Fruit fly (Drosophila melanogaster): ENCODE results near the gene CG2680.
A peak's percentile ranks its signal among the peaks of the same experiment; 100 is the strongest.

The CG2680 gene

DNA sequence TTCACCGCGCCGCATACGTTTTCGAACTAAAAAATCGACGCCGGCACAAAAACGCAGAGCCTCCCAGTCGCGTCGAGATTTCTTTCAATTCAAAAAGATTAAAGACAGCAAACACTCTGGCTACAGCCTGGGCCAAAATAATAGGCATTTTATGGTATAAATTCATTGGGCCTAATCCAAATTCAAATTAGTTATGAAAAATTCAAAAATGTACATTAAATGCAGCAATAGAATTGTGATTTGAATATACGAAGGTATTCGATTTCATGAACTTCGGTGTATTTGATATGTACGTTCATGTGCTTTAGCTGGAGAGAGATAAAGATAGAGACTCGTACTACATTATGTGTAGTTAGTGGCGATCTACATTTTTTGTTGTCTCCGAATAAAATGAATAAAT lies 36.8 kb upstream of the CG2680 start, which contains the start of gene Syx4 (continued):
- peak; percentile 74 for TF ChIP-seq Abd-B (GFP tag; optimal IDR thresholded peaks at IDR 0.05)
- peak; percentile 67 for TF ChIP-seq CG6254 (GFP tag; optimal IDR thresholded peaks at IDR 0.05)
- peak; percentile 59 for TF ChIP-seq CG17802 (tag; optimal IDR thresholded peaks at IDR 0.05)
- TF ChIP-seq pzg (GFP tag; optimal IDR thresholded peaks at IDR 0.05) = peak; percentile 20
- TF ChIP-seq Lhr (GFP tag; optimal IDR thresholded peaks at IDR 0.05) = peak; percentile 50
- TF ChIP-seq CG12236 (GFP tag; optimal IDR thresholded peaks at IDR 0.05) = peak; percentile 63
- peak; percentile 92 for TF ChIP-seq bcd (GFP tag; optimal IDR thresholded peaks at IDR 0.05)
- TF ChIP-seq Antp (GFP tag; optimal IDR thresholded peaks at IDR 0.05) = peak; percentile 90
- TF ChIP-seq pb (GFP tag; optimal IDR thresholded peaks at IDR 0.05) = peak; percentile 81
- peak; percentile 92 for TF ChIP-seq fd3F (GFP tag; optimal IDR thresholded peaks at IDR 0.05)
- TF ChIP-seq CG7987 (GFP tag; optimal IDR thresholded peaks at IDR 0.05) = peak; percentile 87
- peak; percentile 72; the same call in 1 of the 2 replicates for TF ChIP-seq MBD-R2 (GFP tag; IDR thresholded peaks at IDR 0.05)
- peak; percentile 17 for TF ChIP-seq CG4328 (GFP tag; optimal IDR thresholded peaks at IDR 0.05)
- peak; percentile 67 for TF ChIP-seq Jarid2 (GFP tag; optimal IDR thresholded peaks at IDR 0.05)
- TF ChIP-seq HHEX (GFP tag; optimal IDR thresholded peaks at IDR 0.05) = peak; percentile 94
- peak; percentile 94 for TF ChIP-seq CG11695 (GFP tag; IDR thresholded peaks at IDR 0.05)
- TF ChIP-seq CG7839 (tag; optimal IDR thresholded peaks at IDR 0.05) = peak; percentile 95
- peak; percentile 76 for TF ChIP-seq sisA (GFP tag; IDR thresholded peaks at IDR 0.05)
- peak; percentile 79; the same call in 2 of the 3 replicates for TF ChIP-seq CG2199 (GFP tag; IDR thresholded peaks at IDR 0.05)
- TF ChIP-seq stc (GFP tag; IDR thresholded peaks at IDR 0.05) = peak; percentile 89
- no peak for TF ChIP-seq nerfin-2 (GFP tag; IDR thresholded peaks at IDR 0.05; ENCODE audit: partially characterized antibody)
- TF ChIP-seq CG15479 (GFP tag; optimal IDR thresholded peaks at IDR 0.05) = no peak
- peak; percentile 49 for TF ChIP-seq fd64A (GFP tag; optimal IDR thresholded peaks at IDR 0.05)
- TF ChIP-seq CG9437 (GFP tag; optimal IDR thresholded peaks at IDR 0.05) = peak; percentile 77
- peak; percentile 92 for TF ChIP-seq CG5953 (GFP tag; IDR thresholded peaks at IDR 0.05)
- peak; percentile 84 for TF ChIP-seq CG31365 (tag; optimal IDR thresholded peaks at IDR 0.05)
- TF ChIP-seq Med (GFP tag) = peak; percentile 99
- TF ChIP-seq Ssrp (tag; optimal IDR thresholded peaks at IDR 0.05) = peak; percentile 81
- peak; percentile 84 for TF ChIP-seq CG11085 (GFP tag; IDR thresholded peaks at IDR 0.05)
- peak; percentile 93 for TF ChIP-seq CG3281 (GFP tag; optimal IDR thresholded peaks at IDR 0.05)
- peak; percentile 86 for TF ChIP-seq CG13894 (tag; optimal IDR thresholded peaks at IDR 0.05)
- TF ChIP-seq CG17612 (GFP tag; IDR thresholded peaks at IDR 0.05) = peak; percentile 67
- peak; percentile 87 for TF ChIP-seq Ptx1 (GFP tag; IDR thresholded peaks at IDR 0.05)
- peak; percentile 86 for TF ChIP-seq CG18619 (GFP tag; optimal IDR thresholded peaks at IDR 0.05)
- TF ChIP-seq esg (GFP tag; conservative IDR thresholded peaks at IDR 0.05) = peak; percentile 79
- peak; percentile 86 for TF ChIP-seq repo (GFP tag; optimal IDR thresholded peaks at IDR 0.05)
- no peak for TF ChIP-seq Dip2 (GFP tag; IDR thresholded peaks at IDR 0.05)
- peak; percentile 55 for TF ChIP-seq Nf-YC (tag; optimal IDR thresholded peaks at IDR 0.05)
- TF ChIP-seq CG4424 (GFP tag; optimal IDR thresholded peaks at IDR 0.05) = peak; percentile 78
- TF ChIP-seq CG5245 (GFP tag; optimal IDR thresholded peaks at IDR 0.05) = peak; percentile 79
- TF ChIP-seq grau (tag; optimal IDR thresholded peaks at IDR 0.05) = peak; percentile 91
- peak; percentile 59 for TF ChIP-seq CG14965 (GFP tag; optimal IDR thresholded peaks at IDR 0.05; ENCODE audit: borderline replicate concordance)
- no peak for TF ChIP-seq Dll (GFP tag; IDR thresholded peaks at IDR 0.05; ENCODE audit: partially characterized antibody)
- no peak for TF ChIP-seq CG17912 (GFP tag; optimal IDR thresholded peaks at IDR 0.05)
- TF ChIP-seq CG10366 (GFP tag; IDR thresholded peaks at IDR 0.05) = peak; percentile 89
- peak; percentile 92 for TF ChIP-seq org-1 (GFP tag; optimal IDR thresholded peaks at IDR 0.05)
- TF ChIP-seq E2f1 (GFP tag; IDR thresholded peaks at IDR 0.05) = peak; percentile 89
- TF ChIP-seq CG10462 (GFP tag; optimal IDR thresholded peaks at IDR 0.05) = peak; percentile 56
- TF ChIP-seq pros (GFP tag; optimal IDR thresholded peaks at IDR 0.05) = no peak
- TF ChIP-seq Hmx (GFP tag; optimal IDR thresholded peaks at IDR 0.05) = peak; percentile 54
- peak; percentile 93 for TF ChIP-seq slbo (GFP tag; IDR thresholded peaks at IDR 0.05)

All from whole organism, embryonic.